Worm (Caenorhabditis elegans): ENCODE results near the gene T11F9.22.

T11F9.22 gene

DNA sequence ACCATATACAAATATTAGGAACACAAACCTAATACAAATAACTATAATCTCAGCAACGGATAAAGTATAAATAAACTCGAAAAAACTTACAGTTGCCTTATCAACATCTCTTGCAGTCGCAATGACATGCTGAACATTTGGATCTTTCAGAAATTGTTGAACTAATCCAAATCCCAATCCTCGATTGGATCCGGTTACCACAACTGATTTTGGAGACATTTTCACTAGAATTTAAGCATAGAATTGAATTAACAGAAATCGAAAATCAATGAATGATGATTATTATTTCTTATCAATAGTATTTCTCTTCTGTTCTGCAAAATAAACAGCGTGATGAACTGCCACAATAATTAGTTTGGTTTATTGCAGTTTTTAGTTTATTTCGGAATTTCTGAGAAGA lies 40.7 kb downstream of the T11F9.22 start, which contains the start of the genes C55A6.11 and C55A6.7:
Gene C55A6.11 (plus strand): TSS at position 301 of the 400 bp plus-strand sequence.
Gene C55A6.7 (minus strand): TSS at position 316 of the 400 bp plus-strand sequence.
- TF ChIP-seq ztf-23 (GFP tag; IDR thresholded peaks at IDR 0.05) (no peak), ztf-29 (GFP tag; IDR thresholded peaks at IDR 0.05) (no peak), ref-1 (GFP tag; conservative IDR thresholded peaks at IDR 0.05) (no peak), T22C8.4 (GFP tag; IDR thresholded peaks at IDR 0.05) (no peak), flt-1 (GFP tag; IDR thresholded peaks at IDR 0.05) (no peak), cog-1 (tag; optimal IDR thresholded peaks at IDR 0.05) (no peak), tab-1 (GFP tag; IDR thresholded peaks at IDR 0.05) (no peak)

DNA sequence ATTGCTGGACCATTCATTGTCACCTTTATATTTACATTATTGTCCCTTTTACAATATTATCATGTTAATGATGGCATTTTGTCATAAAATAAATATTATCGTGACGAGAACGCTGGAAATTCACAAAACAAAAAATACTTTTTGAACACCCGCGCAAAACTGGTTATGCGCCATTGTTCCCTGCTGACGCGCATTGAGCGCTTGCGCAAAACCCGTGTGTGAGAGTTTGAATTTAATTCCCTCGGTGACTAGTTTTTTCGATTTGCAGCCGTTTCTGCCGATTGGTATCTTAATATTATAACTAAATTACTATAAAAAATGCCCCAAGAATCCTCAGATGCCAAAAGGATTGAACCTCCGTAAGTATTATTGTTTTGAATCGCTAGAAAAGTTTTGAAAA lies 41.9 kb downstream of the T11F9.22 start, which contains the start of gene pafo-1:
Gene pafo-1 (plus strand): TSS at position 256 of the 400 bp plus-strand sequence.
- TF ChIP-seq ztf-23 (GFP tag; IDR thresholded peaks at IDR 0.05) (peak; percentile 78), med-1 (GFP tag; optimal IDR thresholded peaks at IDR 0.05; ENCODE audit: insufficient read depth) (peak; percentile 27), cog-1 (tag; optimal IDR thresholded peaks at IDR 0.05) (peak; percentile 52), ref-1 (GFP tag; conservative IDR thresholded peaks at IDR 0.05) (no peak), T22C8.4 (GFP tag; IDR thresholded peaks at IDR 0.05) (no peak; the same call in 1 of the 2 replicates), klf-2 (GFP tag; conservative IDR thresholded peaks at IDR 0.05) (no peak), tab-1 (GFP tag; IDR thresholded peaks at IDR 0.05) (peak; percentile 30; the same call in 1 of the 2 replicates), flt-1 (GFP tag; IDR thresholded peaks at IDR 0.05) (peak; percentile 67; the same call in 1 of the 2 replicates)

DNA sequence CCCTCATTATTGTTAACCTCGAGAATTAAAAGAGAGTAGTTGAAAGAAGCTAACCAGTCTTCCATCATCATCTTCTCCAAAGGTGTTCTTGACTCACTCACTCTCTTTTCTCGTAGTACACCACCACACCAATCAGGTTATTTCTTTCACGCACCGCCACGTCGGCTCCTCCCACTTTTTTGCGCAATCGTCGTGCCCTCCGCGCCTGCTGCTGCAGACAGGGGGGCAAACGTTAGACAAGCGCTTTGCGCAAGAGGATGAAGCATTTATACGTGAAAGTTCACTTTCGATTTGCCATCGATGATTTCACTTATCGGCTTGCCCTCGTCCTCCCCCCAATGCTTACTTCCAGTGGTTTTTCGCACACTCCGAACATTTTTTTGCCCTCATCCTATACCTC lies 45.8 kb downstream of the T11F9.22 start:
- no peak for TF ChIP-seq cog-1 (tag; optimal IDR thresholded peaks at IDR 0.05)
- TF ChIP-seq klf-2 (GFP tag; conservative IDR thresholded peaks at IDR 0.05): no peak
- TF ChIP-seq med-1 (GFP tag; optimal IDR thresholded peaks at IDR 0.05; ENCODE audit: insufficient read depth): no peak
- TF ChIP-seq ztf-29 (GFP tag; IDR thresholded peaks at IDR 0.05): no peak
- no peak for TF ChIP-seq flt-1 (GFP tag; IDR thresholded peaks at IDR 0.05)
- TF ChIP-seq T22C8.4 (GFP tag; IDR thresholded peaks at IDR 0.05): no peak
- TF ChIP-seq tab-1 (GFP tag; IDR thresholded peaks at IDR 0.05): no peak
- no peak for TF ChIP-seq ref-1 (GFP tag; conservative IDR thresholded peaks at IDR 0.05)
- no peak for TF ChIP-seq ztf-23 (GFP tag; IDR thresholded peaks at IDR 0.05)

DNA sequence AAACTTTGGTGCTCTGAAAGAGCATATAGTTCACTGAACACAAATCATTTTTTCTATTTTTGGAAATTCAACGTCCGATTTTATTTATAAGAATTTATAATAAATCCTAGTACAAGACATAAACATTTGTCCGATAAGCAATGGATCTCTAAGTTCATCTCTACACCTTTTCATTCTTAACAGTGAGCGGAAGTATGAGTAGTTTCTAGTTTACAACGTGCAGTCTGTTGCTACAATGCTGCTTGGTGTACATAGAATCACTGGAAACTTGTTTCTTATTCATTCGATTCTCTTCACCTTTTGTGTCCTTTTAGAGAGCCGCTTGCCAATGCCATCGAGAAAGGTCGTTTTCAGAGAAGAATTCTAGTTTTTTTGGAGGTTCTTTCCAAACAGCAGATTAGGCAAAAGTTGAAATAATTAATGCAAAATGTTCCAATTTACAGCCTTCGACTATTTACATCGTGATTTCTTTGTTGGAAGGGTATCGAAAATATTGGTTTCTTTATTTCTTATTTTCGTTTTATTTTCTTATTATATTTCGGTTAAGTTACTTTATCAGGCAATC lies 47.5 kb downstream of the T11F9.22 start:
- TF ChIP-seq med-1 (GFP tag; optimal IDR thresholded peaks at IDR 0.05; ENCODE audit: insufficient read depth): no peak
- no peak for TF ChIP-seq tab-1 (GFP tag; IDR thresholded peaks at IDR 0.05)

DNA sequence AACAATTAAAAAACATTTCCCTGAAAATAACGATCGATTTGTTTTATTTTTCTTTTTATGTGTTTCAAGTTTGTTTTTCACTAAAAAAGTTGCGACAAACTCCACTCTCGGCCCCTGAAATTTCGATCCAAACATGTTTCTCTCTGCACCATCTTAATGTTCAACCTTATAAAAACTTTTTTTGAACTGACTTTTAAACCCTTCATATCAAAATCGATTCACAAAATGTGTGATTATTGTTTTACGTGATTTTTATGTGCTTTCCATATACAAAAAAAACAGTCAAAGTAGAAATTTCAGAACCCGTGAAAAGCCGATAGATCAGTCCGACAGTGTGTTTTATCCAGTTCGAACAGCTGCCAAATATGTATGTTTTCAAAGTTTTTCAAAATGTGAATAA lies 48.0 kb downstream of the T11F9.22 start, which contains the start of gene ccch-1:
Gene ccch-1 (plus strand): TSS at position 301 of the 400 bp plus-strand sequence.
- no peak for TF ChIP-seq cog-1 (tag; optimal IDR thresholded peaks at IDR 0.05)
- no peak for TF ChIP-seq klf-2 (GFP tag; conservative IDR thresholded peaks at IDR 0.05)
- no peak for TF ChIP-seq ztf-23 (GFP tag; IDR thresholded peaks at IDR 0.05)
- TF ChIP-seq flt-1 (GFP tag; IDR thresholded peaks at IDR 0.05): no peak
- no peak for TF ChIP-seq ref-1 (GFP tag; conservative IDR thresholded peaks at IDR 0.05)
- TF ChIP-seq tab-1 (GFP tag; IDR thresholded peaks at IDR 0.05): no peak
- no peak for TF ChIP-seq ztf-29 (GFP tag; IDR thresholded peaks at IDR 0.05)

DNA sequence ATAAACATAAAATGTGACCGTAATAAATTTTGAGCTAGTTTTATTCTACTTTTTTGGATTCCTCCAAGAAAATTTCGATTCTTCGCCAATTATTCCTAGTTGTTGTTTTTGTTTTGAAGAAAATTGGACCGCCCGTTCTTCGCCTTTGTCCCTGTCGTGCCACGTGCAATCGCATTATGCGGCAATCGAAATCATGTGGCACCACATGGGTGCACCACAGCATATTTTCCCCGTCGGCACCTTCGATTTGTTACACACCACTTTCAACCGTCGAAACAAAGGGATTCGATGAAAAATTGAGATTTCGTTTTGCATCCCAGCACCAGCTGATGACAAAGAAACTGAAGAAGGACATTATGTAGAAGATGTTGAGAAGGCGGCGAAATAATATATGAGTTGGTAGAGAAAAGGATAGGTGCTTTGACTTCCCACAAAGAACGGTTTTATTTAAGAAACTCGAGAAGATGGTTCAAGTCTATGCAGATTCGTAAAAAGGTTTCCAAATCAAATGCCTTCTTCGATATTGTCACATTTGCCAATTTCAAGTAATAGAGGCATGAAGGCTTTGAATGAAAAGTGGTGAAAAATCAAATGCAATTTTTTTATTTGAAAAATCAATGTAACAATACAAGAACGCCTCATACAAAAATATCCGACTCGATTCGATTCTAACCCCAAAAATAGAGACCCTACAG lies 49.3 kb downstream of the T11F9.22 start:
- no peak for TF ChIP-seq cog-1 (tag; optimal IDR thresholded peaks at IDR 0.05)
- no peak for TF ChIP-seq tab-1 (GFP tag; IDR thresholded peaks at IDR 0.05)
- no peak for TF ChIP-seq flt-1 (GFP tag; IDR thresholded peaks at IDR 0.05)
- TF ChIP-seq T22C8.4 (GFP tag; IDR thresholded peaks at IDR 0.05): no peak
- TF ChIP-seq ztf-23 (GFP tag; IDR thresholded peaks at IDR 0.05): no peak
- TF ChIP-seq ztf-29 (GFP tag; IDR thresholded peaks at IDR 0.05): no peak
- TF ChIP-seq ref-1 (GFP tag; conservative IDR thresholded peaks at IDR 0.05): no peak
- no peak for TF ChIP-seq klf-2 (GFP tag; conservative IDR thresholded peaks at IDR 0.05)
- TF ChIP-seq med-1 (GFP tag; optimal IDR thresholded peaks at IDR 0.05; ENCODE audit: insufficient read depth): no peak

DNA sequence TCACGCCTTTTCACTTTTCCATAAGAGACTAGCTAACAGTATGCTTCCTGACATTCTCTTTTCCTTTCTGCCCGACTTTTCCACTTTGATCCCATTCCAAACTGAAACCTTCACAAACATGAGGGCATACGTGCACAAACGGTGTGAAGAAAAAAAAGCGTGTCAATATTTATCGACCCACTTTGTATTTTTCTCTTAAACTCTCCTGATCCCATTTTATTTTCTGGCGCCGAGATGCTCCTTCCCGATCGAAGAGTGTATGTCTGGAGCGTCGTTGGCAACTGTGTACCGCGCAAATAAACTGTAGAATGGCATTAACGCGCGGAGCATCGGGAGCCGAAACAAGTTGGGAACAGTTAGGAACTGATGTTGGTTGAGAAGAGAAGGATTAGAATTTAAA lies 50.0 kb downstream of the T11F9.22 start:
- no peak for TF ChIP-seq T22C8.4 (GFP tag; IDR thresholded peaks at IDR 0.05)
- TF ChIP-seq cog-1 (tag; optimal IDR thresholded peaks at IDR 0.05): no peak
